Worm (Caenorhabditis elegans) whole organism, young adult: ENCODE measurements around the gene Y71H2B.5.

Source experiments
- B0019.2 ChIP-seq: fragments of 200-800 bp; sonication (Bioruptor generic); conservative IDR thresholded peaks from 2 replicates; pipeline ENCODE4 v1.3.6; 2022; ENCODE audit warnings: missing genetic modification reagents, missing genetic modification characterization, missing compliant biosample characterization
- B0261.1 ChIP-seq: sonication (generic microtip); optimal IDR thresholded peaks from 2 replicates; lab custom pipeline; 2016; ENCODE audit warnings: mild to moderate bottlenecking, missing genetic modification characterization, moderate library complexity, missing compliant biosample characterization
- C17E4.6 ChIP-seq: fragments of 200-800 bp; sonication (Bioruptor generic); IDR thresholded peaks from 2 replicates; pipeline ENCODE4 v1.3.6; 2022; ENCODE audit warnings: missing genetic modification reagents, missing genetic modification characterization, missing compliant biosample characterization
- D2030.7 ChIP-seq: fragments of 200-800 bp; sonication (Bioruptor generic); IDR thresholded peaks from 2 replicates; pipeline ENCODE4 v1.3.6; 2022; ENCODE audit warnings: missing genetic modification reagents, missing genetic modification characterization, missing compliant biosample characterization
- F10E7.11 ChIP-seq: sonication (generic microtip); optimal IDR thresholded peaks from 2 replicates; lab custom pipeline; 2017; ENCODE audit warnings: mild to moderate bottlenecking, missing genetic modification characterization, moderate library complexity, missing compliant biosample characterization
- F33H1.4 ChIP-seq: fragments of 200-800 bp; sonication (Bioruptor generic); IDR thresholded peaks from 2 replicates; pipeline ENCODE4 v1.3.6; 2022; ENCODE audit warnings: missing genetic modification reagents, missing genetic modification characterization, missing compliant biosample characterization
- F39B2.1 ChIP-seq: fragments of 200-800 bp; sonication (Bioruptor generic); IDR thresholded peaks from 2 replicates; pipeline ENCODE4 v1.3.6; 2022; ENCODE audit warnings: missing genetic modification reagents, missing genetic modification characterization, missing compliant biosample characterization
- F52B5.7 ChIP-seq: sonication (generic microtip); optimal IDR thresholded peaks from 2 replicates; lab custom pipeline; 2016; ENCODE audit warnings: mild to moderate bottlenecking, missing genetic modification characterization, missing compliant biosample characterization
- F57C9.4 ChIP-seq: sonication (generic microtip); optimal IDR thresholded peaks from 2 replicates; lab custom pipeline; 2017; ENCODE audit warnings: mild to moderate bottlenecking, missing genetic modification characterization, missing compliant biosample characterization
- K11D2.4 ChIP-seq: fragments of 200-800 bp; sonication (Bioruptor generic); IDR thresholded peaks from 2 replicates; pipeline ENCODE4 v1.3.6; 2022; ENCODE audit warnings: missing genetic modification reagents, missing genetic modification characterization, missing compliant biosample characterization
- K12H6.12 ChIP-seq: fragments of 200-800 bp; sonication (Bioruptor generic); optimal IDR thresholded peaks from 2 replicates; lab custom pipeline; 2018; ENCODE audit warnings: mild to moderate bottlenecking, missing genetic modification characterization, missing compliant biosample characterization
- Y67H2A.10 ChIP-seq: fragments of 200-800 bp; sonication (Bioruptor generic); conservative IDR thresholded peaks from 2 replicates; pipeline ENCODE4 v1.3.6; 2022; ENCODE audit warnings: missing genetic modification reagents, missing genetic modification characterization, missing compliant biosample characterization
- attf-5 ChIP-seq: fragments of 200-800 bp; sonication (Bioruptor generic); optimal IDR thresholded peaks from 2 replicates; lab custom pipeline; 2018; ENCODE audit warnings: mild to moderate bottlenecking, missing genetic modification characterization, missing compliant biosample characterization
- cebp-1 ChIP-seq, 2 experiments: fragments of 200-800 bp in 1 of 2; sonication (Bioruptor generic) in 1 of 2; sonication (generic microtip) in 1 of 2; IDR thresholded peaks in 1 of 2; optimal IDR thresholded peaks in 1 of 2; 2 replicates each; pipeline versions ENCODE4 v1.3.6 to Lab custom; 2017 to 2022; ENCODE audit warnings: missing compliant biosample characterization in 2 of 2, missing genetic modification characterization in 2 of 2, mild to moderate bottlenecking in 1 of 2, missing genetic modification reagents in 1 of 2, moderate library complexity in 1 of 2
- cebp-2 ChIP-seq: fragments of 200-800 bp; sonication (Bioruptor generic); IDR thresholded peaks from 2 replicates; pipeline ENCODE4 v1.3.6; 2022; ENCODE audit warnings: missing genetic modification characterization, missing compliant biosample characterization
- ceh-100 ChIP-seq: fragments of 200-800 bp; sonication (Bioruptor generic); IDR thresholded peaks from 2 replicates; pipeline ENCODE4 v1.3.6; 2022; ENCODE audit warnings: missing genetic modification reagents, missing genetic modification characterization, missing compliant biosample characterization
- ceh-40 ChIP-seq: fragments of 200-800 bp; sonication (Bioruptor generic); IDR thresholded peaks from 2 replicates; pipeline ENCODE4 v1.3.6; 2022; ENCODE audit warnings: missing genetic modification characterization, missing compliant biosample characterization
- ceh-91 ChIP-seq: fragments of 200-800 bp; sonication (Bioruptor generic); IDR thresholded peaks from 2 replicates; pipeline ENCODE4 v1.3.6; 2022; ENCODE audit warnings: missing genetic modification reagents, missing genetic modification characterization, missing compliant biosample characterization
- chd-7 ChIP-seq: sonication (generic microtip); optimal IDR thresholded peaks from 2 replicates; lab custom pipeline; 2016; ENCODE audit warnings: mild to moderate bottlenecking, missing genetic modification characterization, moderate library complexity, missing compliant biosample characterization
- dox-1 ChIP-seq: fragments of 200-800 bp; sonication (Bioruptor generic); IDR thresholded peaks from 2 replicates; pipeline ENCODE4 v1.3.6; 2022; ENCODE audit warnings: missing genetic modification reagents, missing genetic modification characterization, missing compliant biosample characterization
- gei-17 ChIP-seq: fragments of 200-800 bp; sonication (Bioruptor generic); optimal IDR thresholded peaks from 2 replicates; lab custom pipeline; 2018; ENCODE audit warnings: mild to moderate bottlenecking, missing genetic modification characterization, missing compliant biosample characterization
- hmg-1.2 ChIP-seq: fragments of 200-800 bp; sonication (Bioruptor generic); IDR thresholded peaks from 2 replicates; pipeline ENCODE4 v1.3.6; 2022; ENCODE audit warnings: missing genetic modification reagents, missing genetic modification characterization, missing compliant biosample characterization
- hsf-1 ChIP-seq: fragments of 200-800 bp; sonication (Bioruptor generic); IDR thresholded peaks from 2 replicates; pipeline ENCODE4 v1.3.6; 2022; ENCODE audit warnings: missing genetic modification reagents, missing genetic modification characterization, missing compliant biosample characterization
- lin-54 ChIP-seq: fragments of 200-800 bp; sonication (Bioruptor generic); optimal IDR thresholded peaks from 2 replicates; lab custom pipeline; 2018; ENCODE audit warnings: mild to moderate bottlenecking, missing genetic modification characterization, missing compliant biosample characterization
- madf-6 ChIP-seq: fragments of 200-800 bp; sonication (Bioruptor generic); IDR thresholded peaks from 2 replicates; pipeline ENCODE4 v1.3.6; 2022; ENCODE audit warnings: missing genetic modification reagents, missing genetic modification characterization, missing compliant biosample characterization
- madf-8 ChIP-seq: fragments of 200-800 bp; sonication (Bioruptor generic); conservative IDR thresholded peaks from 2 replicates; pipeline ENCODE4 v1.3.6; 2022; ENCODE audit warnings: missing genetic modification reagents, missing genetic modification characterization, missing compliant biosample characterization
- mcd-1 ChIP-seq: fragments of 200-800 bp; sonication (Bioruptor generic); IDR thresholded peaks from 2 replicates; pipeline ENCODE4 v1.3.6; 2022; ENCODE audit warnings: missing genetic modification reagents, missing genetic modification characterization, missing compliant biosample characterization
- nhr-90 ChIP-seq: sonication (generic microtip); optimal IDR thresholded peaks from 2 replicates; lab custom pipeline; 2016; ENCODE audit warnings: missing genotype, mild to moderate bottlenecking, missing genetic modification characterization, missing compliant biosample characterization
- rcor-1 ChIP-seq: fragments of 200-800 bp; sonication (Bioruptor generic); IDR thresholded peaks from 2 replicates; pipeline ENCODE4 v1.3.6; 2022; ENCODE audit warnings: missing genetic modification reagents, missing genetic modification characterization, missing compliant biosample characterization
- snpc-1.1 ChIP-seq: sonication (generic microtip); optimal IDR thresholded peaks from 2 replicates; lab custom pipeline; 2017; ENCODE audit warnings: missing genetic modification characterization, mild to moderate bottlenecking, missing compliant biosample characterization, antibody characterized with exemption, moderate library complexity, missing genotype, missing genetic modification reagents; ENCODE audit not compliant: insufficient read depth
- snpc-1.3 ChIP-seq: sonication (generic microtip); optimal IDR thresholded peaks from 2 replicates; lab custom pipeline; 2017; ENCODE audit warnings: missing genetic modification characterization, mild to moderate bottlenecking, missing compliant biosample characterization, antibody characterized with exemption, moderate library complexity, missing genotype, missing genetic modification reagents; ENCODE audit not compliant: insufficient read depth
- snpc-3.4 ChIP-seq: sonication (generic microtip); optimal IDR thresholded peaks from 2 replicates; lab custom pipeline; 2017; ENCODE audit warnings: missing genetic modification characterization, mild to moderate bottlenecking, missing compliant biosample characterization, antibody characterized with exemption, moderate library complexity, missing genotype, missing genetic modification reagents
- ztf-18 ChIP-seq: sonication (generic microtip); optimal IDR thresholded peaks from 2 replicates; lab custom pipeline; 2016; ENCODE audit warnings: missing genotype, mild to moderate bottlenecking, missing genetic modification characterization, missing compliant biosample characterization
- ztf-28 ChIP-seq: fragments of 200-800 bp; sonication (Bioruptor generic); IDR thresholded peaks from 2 replicates; pipeline ENCODE4 v1.3.6; 2022; ENCODE audit warnings: missing genetic modification reagents, missing genetic modification characterization, missing compliant biosample characterization

Y71H2B.5 gene

ce11 chrIII:2578563-2578962, 29.3 kb upstream of the Y71H2B.5 start (continued):
- TF ChIP-seq D2030.7 (GFP tag; lab: Robert Waterston, UW) (no peak), B0261.1 (tag; lab: Kevin White, UChicago) (no peak), attf-5 (GFP tag; lab: Kevin White, UChicago) (peak; percentile 61), Y67H2A.10 (GFP tag; lab: Robert Waterston, UW) (no peak), cebp-1 (GFP tag; IDR thresholded peaks at IDR 0.05; lab: Robert Waterston, UW) (no peak), cebp-1 (tag; optimal IDR thresholded peaks at IDR 0.05; lab: Kevin White, UChicago) (peak; percentile 53), ceh-91 (GFP tag; lab: Robert Waterston, UW) (no peak), B0019.2 (GFP tag; lab: Robert Waterston, UW) (no peak), C17E4.6 (no peak), lin-54 (GFP tag; lab: Kevin White, UChicago) (no peak), gei-17 (GFP tag; lab: Kevin White, UChicago) (no peak), cebp-2 (no peak), ceh-100 (GFP tag; lab: Robert Waterston, UW) (no peak), nhr-90 (tag; lab: Kevin White, UChicago) (no peak), F57C9.4 (tag; lab: Kevin White, UChicago) (no peak), chd-7 (tag; lab: Kevin White, UChicago) (no peak)

- no peak for TF ChIP-seq F52B5.7 (tag; lab: Kevin White, UChicago)
- no peak for TF ChIP-seq ceh-40 (GFP tag; lab: Robert Waterston, UW)
- no peak for TF ChIP-seq K12H6.12 (tag; lab: Kevin White, UChicago)
- TF ChIP-seq F10E7.11 = no peak
- TF ChIP-seq D2030.7 (GFP tag; lab: Robert Waterston, UW) = no peak
- no peak for TF ChIP-seq snpc-1.3 (tag; lab: Kevin White, UChicago)
- no peak for TF ChIP-seq F39B2.1 (GFP tag; lab: Robert Waterston, UW)
- no peak for TF ChIP-seq hsf-1 (GFP tag; lab: Robert Waterston, UW)
- no peak for TF ChIP-seq ztf-18
- no peak for TF ChIP-seq rcor-1 (GFP tag; lab: Robert Waterston, UW)
- TF ChIP-seq snpc-3.4 (tag; lab: Kevin White, UChicago) = no peak
- no peak for TF ChIP-seq snpc-1.1 (tag; lab: Kevin White, UChicago)
Measured at ce11 chrIII:2578993-2579392, 28.8 kb upstream of the Y71H2B.5 start, which contains the start of gene Y71H2B.8. Y71H2B.8 (plus strand) TSS chrIII:2579293.

ce11 chrIII:2583302-2583701, 24.5 kb upstream of the Y71H2B.5 start:
- peak; percentile 71 for TF ChIP-seq madf-8 (GFP tag; lab: Robert Waterston, UW)
- 0 out of 2 replicates have a peak, but pooled peaks have one; percentile 59 for TF ChIP-seq ztf-28 (GFP tag; lab: Robert Waterston, UW)
- peak; percentile 57; the same call in 1 of the 2 replicates for TF ChIP-seq dox-1 (GFP tag; lab: Robert Waterston, UW)
- peak; percentile 58 for TF ChIP-seq mcd-1 (GFP tag; lab: Robert Waterston, UW)
- 0 out of 2 replicates have a peak, but pooled peaks have one; percentile 6 for TF ChIP-seq hmg-1.2 (GFP tag; lab: Robert Waterston, UW)
- TF ChIP-seq D2030.7 (GFP tag; lab: Robert Waterston, UW) = peak; percentile 22; the same call in 1 of the 2 replicates
- TF ChIP-seq hsf-1 (GFP tag; lab: Robert Waterston, UW) = 0 out of 2 replicates have a peak, but pooled peaks have one; percentile 17
- peak; percentile 85 for TF ChIP-seq madf-6 (GFP tag; lab: Robert Waterston, UW)
- TF ChIP-seq F33H1.4 = 0 out of 2 replicates have a peak, but pooled peaks have one; percentile 32
- TF ChIP-seq K11D2.4 (GFP tag; lab: Robert Waterston, UW) = 0 out of 2 replicates have a peak, but pooled peaks have one; percentile 18
